Fruit fly (Drosophila melanogaster) whole organism, embryonic: ENCODE results near the gene CG18598.
A peak's percentile ranks its signal among the peaks of the same experiment; 100 is the strongest.

Experiments
- Aef1 ChIP-seq: fragments of 200-800 bp; sonication (Bioruptor generic); IDR thresholded peaks from 3 replicates; pipeline ENCODE4 v1.3.6; 2022; ENCODE audit warnings: missing biosample characterization, missing genetic modification characterization
- CG10147 ChIP-seq: fragments of 200-800 bp; sonication (Bioruptor generic); optimal IDR thresholded peaks from 2 replicates; lab custom pipeline; 2019; ENCODE audit warnings: missing biosample characterization, mild to moderate bottlenecking, missing genetic modification characterization, moderate library complexity
- CG10431 ChIP-seq: fragments of 200-800 bp; sonication (Bioruptor generic); optimal IDR thresholded peaks from 3 replicates; lab custom pipeline; 2018; ENCODE audit warnings: missing biosample characterization, mild to moderate bottlenecking, missing genetic modification characterization
- CG12942 ChIP-seq: fragments of 200-800 bp; sonication (Bioruptor generic); optimal IDR thresholded peaks from 3 replicates; lab custom pipeline; 2016; ENCODE audit warnings: missing biosample characterization, missing genetic modification characterization
- CG14965 ChIP-seq: fragments of 200-800 bp; sonication (Bioruptor generic); optimal IDR thresholded peaks from 2 replicates; lab custom pipeline; 2016; ENCODE audit warnings: missing biosample characterization, missing genetic modification characterization, borderline replicate concordance
- CG15601 ChIP-seq: fragments of 200-800 bp; sonication (Bioruptor generic); optimal IDR thresholded peaks from 3 replicates; lab custom pipeline; 2019; ENCODE audit warnings: missing biosample characterization, mild to moderate bottlenecking, missing genetic modification characterization, moderate library complexity
- CG17328 ChIP-seq: fragments of 200-800 bp; sonication (Bioruptor generic); IDR thresholded peaks from 2 replicates; pipeline ENCODE4 v1.3.6; 2022; ENCODE audit warnings: missing biosample characterization, missing genetic modification characterization
- CG17361 ChIP-seq: fragments of 200-800 bp; sonication (Bioruptor generic); IDR thresholded peaks from 3 replicates; pipeline ENCODE4 v1.3.6; 2022; ENCODE audit warnings: missing biosample characterization, missing genetic modification characterization
- CG17568 ChIP-seq: fragments of 200-800 bp; sonication (Bioruptor generic); optimal IDR thresholded peaks from 2 replicates; lab custom pipeline; 2018; ENCODE audit warnings: missing biosample characterization, mild to moderate bottlenecking, missing genetic modification characterization, moderate library complexity
- CG2199 ChIP-seq: fragments of 200-800 bp; sonication (Bioruptor generic); IDR thresholded peaks from 3 replicates; pipeline ENCODE4 v1.3.6; 2022; ENCODE audit warnings: missing biosample characterization, missing genetic modification characterization
- CG2678 ChIP-seq: fragments of 200-800 bp; sonication (Bioruptor generic); optimal IDR thresholded peaks from 3 replicates; lab custom pipeline; 2019; ENCODE audit warnings: missing biosample characterization, mild to moderate bottlenecking, missing genetic modification characterization, moderate library complexity
- CG34422 ChIP-seq: fragments of 200-800 bp; sonication (Bioruptor generic); IDR thresholded peaks from 3 replicates; pipeline ENCODE4 v1.3.6; 2022; ENCODE audit warnings: missing biosample characterization, missing genetic modification characterization
- CG43689 ChIP-seq: fragments of 200-800 bp; sonication (Bioruptor generic); IDR thresholded peaks from 2 replicates; pipeline ENCODE4 v1.3.6; 2022; ENCODE audit warnings: missing biosample characterization, missing genetic modification characterization
- CG4424 ChIP-seq: fragments of 200-800 bp; sonication (Bioruptor generic); optimal IDR thresholded peaks from 3 replicates; lab custom pipeline; 2016; ENCODE audit warnings: missing biosample characterization, missing genetic modification characterization
- CG4707 ChIP-seq: fragments of 200-800 bp; sonication (Bioruptor generic); optimal IDR thresholded peaks from 2 replicates; lab custom pipeline; 2018; ENCODE audit warnings: missing biosample characterization, mild to moderate bottlenecking, missing genetic modification characterization, moderate library complexity
- CG4730 ChIP-seq: fragments of 200-800 bp; sonication (Bioruptor generic); IDR thresholded peaks from 2 replicates; pipeline ENCODE4 v1.3.6; 2022; ENCODE audit warnings: missing biosample characterization, missing genetic modification characterization
- CG9932 ChIP-seq: fragments of 200-800 bp; sonication (Bioruptor generic); IDR thresholded peaks from 2 replicates; pipeline ENCODE4 v1.3.6; 2022; ENCODE audit warnings: missing biosample characterization, missing genetic modification characterization
- Deaf1 ChIP-seq: fragments of 200-800 bp; optimal IDR thresholded peaks from 3 replicates; lab custom pipeline; 2019; ENCODE audit warnings: missing biosample characterization, mild to moderate bottlenecking, missing genetic modification characterization, moderate library complexity
- Doc2 ChIP-seq: fragments of 200-800 bp; sonication (Bioruptor generic); IDR thresholded peaks from 2 replicates; pipeline ENCODE4 v1.3.6; 2022; ENCODE audit warnings: missing biosample characterization, missing genetic modification characterization
- Ets97D ChIP-seq: fragments of 200-800 bp; sonication (Bioruptor generic); optimal IDR thresholded peaks from 3 replicates; lab custom pipeline; 2016; ENCODE audit warnings: missing biosample characterization, missing genetic modification characterization
- Fer3 ChIP-seq: fragments of 200-800 bp; sonication (Bioruptor generic); optimal IDR thresholded peaks from 2 replicates; lab custom pipeline; 2018; ENCODE audit warnings: missing biosample characterization, mild to moderate bottlenecking, missing genetic modification characterization, moderate library complexity
- Max ChIP-seq: fragments of 200-800 bp; sonication (Bioruptor generic); optimal IDR thresholded peaks from 2 replicates; lab custom pipeline; 2016; ENCODE audit warnings: missing biosample characterization, mild to moderate bottlenecking, missing genetic modification characterization
- Nf-YB ChIP-seq: fragments of 200-800 bp; sonication (Bioruptor generic); optimal IDR thresholded peaks from 3 replicates; lab custom pipeline; 2019; ENCODE audit warnings: missing biosample characterization, mild to moderate bottlenecking, missing genetic modification characterization, moderate library complexity
- Spps ChIP-seq: fragments of 200-800 bp; sonication (Bioruptor generic); optimal IDR thresholded peaks from 2 replicates; lab custom pipeline; 2018; ENCODE audit warnings: missing biosample characterization, mild to moderate bottlenecking, missing genetic modification characterization
- Sry-β ChIP-seq: fragments of 200-800 bp; sonication (Bioruptor generic); optimal IDR thresholded peaks from 2 replicates; lab custom pipeline; 2018; ENCODE audit warnings: missing biosample characterization, mild to moderate bottlenecking, missing genetic modification characterization, moderate library complexity
- Ssrp ChIP-seq: fragments of 200-800 bp; sonication (Bioruptor generic); optimal IDR thresholded peaks from 2 replicates; lab custom pipeline; 2018; ENCODE audit warnings: missing biosample characterization, mild to moderate bottlenecking, missing genetic modification characterization, moderate library complexity
- bowl ChIP-seq: fragments of 200-800 bp; sonication (Bioruptor generic); IDR thresholded peaks from 2 replicates; pipeline ENCODE4 v1.3.6; 2022; ENCODE audit warnings: missing biosample characterization, missing genetic modification characterization
- cad ChIP-seq: fragments of >200 bp; optimal IDR thresholded peaks from 2 replicates; lab custom pipeline; 2017; ENCODE audit warnings: missing biosample characterization, missing genetic modification characterization
- cg ChIP-seq: fragments of 200-800 bp; sonication (Bioruptor generic); optimal IDR thresholded peaks from 3 replicates; lab custom pipeline; 2019; ENCODE audit warnings: missing biosample characterization, mild to moderate bottlenecking, missing genetic modification characterization, moderate library complexity
- danr ChIP-seq: fragments of 200-800 bp; sonication (Bioruptor generic); IDR thresholded peaks from 2 replicates; pipeline ENCODE4 v1.3.6; 2022; ENCODE audit warnings: missing biosample characterization, missing genetic modification characterization
- dimm ChIP-seq: fragments of 200-800 bp; sonication (Bioruptor generic); IDR thresholded peaks from 2 replicates; pipeline ENCODE4 v1.3.6; 2022; ENCODE audit warnings: missing biosample characterization, missing genetic modification characterization
- emc ChIP-seq: fragments of 200-800 bp; sonication (Bioruptor generic); optimal IDR thresholded peaks from 2 replicates; lab custom pipeline; 2016; ENCODE audit warnings: missing biosample characterization, missing genetic modification characterization
- eve ChIP-seq, 2 experiments: fragments of >200 bp; optimal IDR thresholded peaks; 2 replicates each; lab custom pipeline; 2017; ENCODE audit warnings: missing biosample characterization in 2 of 2, missing genetic modification characterization in 2 of 2
- fd64A ChIP-seq: fragments of 200-800 bp; sonication (Bioruptor generic); optimal IDR thresholded peaks from 3 replicates; lab custom pipeline; 2018; ENCODE audit warnings: missing biosample characterization, mild to moderate bottlenecking, missing genetic modification characterization
- gro ChIP-seq: fragments of 200-800 bp; sonication (Bioruptor generic); optimal IDR thresholded peaks from 2 replicates; lab custom pipeline; 2016; ENCODE audit warnings: missing biosample characterization, missing genetic modification characterization
- hth ChIP-seq: fragments of >200 bp; optimal IDR thresholded peaks from 2 replicates; lab custom pipeline; 2017; ENCODE audit warnings: inconsistent platforms
- ind ChIP-seq: fragments of 200-800 bp; sonication (Bioruptor generic); optimal IDR thresholded peaks from 3 replicates; lab custom pipeline; 2016; ENCODE audit warnings: missing biosample characterization, missing genetic modification characterization
- inv ChIP-seq: fragments of 200-800 bp; sonication (Bioruptor generic); IDR thresholded peaks from 2 replicates; pipeline ENCODE4 v1.3.6; 2022; ENCODE audit warnings: missing biosample characterization, missing genetic modification characterization; ENCODE audit not compliant: partially characterized antibody
- lab ChIP-seq: fragments of 200-800 bp; sonication (Bioruptor generic); optimal IDR thresholded peaks from 3 replicates; lab custom pipeline; 2017; ENCODE audit warnings: missing biosample characterization, missing genetic modification characterization, mild to moderate bottlenecking, moderate library complexity, missing genetic modification reagents
- lmd ChIP-seq: fragments of 200-800 bp; sonication (Bioruptor generic); IDR thresholded peaks from 2 replicates; pipeline ENCODE4 v1.3.6; 2022; ENCODE audit warnings: missing biosample characterization, missing genetic modification characterization
- nom ChIP-seq: fragments of 200-800 bp; sonication (Bioruptor generic); optimal IDR thresholded peaks from 2 replicates; lab custom pipeline; 2017; ENCODE audit warnings: missing biosample characterization, missing genetic modification characterization, mild to moderate bottlenecking, moderate library complexity, missing genetic modification reagents
- onecut ChIP-seq: fragments of 200-800 bp; sonication (Bioruptor generic); IDR thresholded peaks from 2 replicates; pipeline ENCODE4 v1.3.6; 2022; ENCODE audit warnings: missing biosample characterization, missing genetic modification characterization
- otp ChIP-seq: fragments of 200-800 bp; sonication (Bioruptor generic); IDR thresholded peaks from 3 replicates; pipeline ENCODE4, ENCODE4 v1.3.6; 2022; ENCODE audit warnings: missing biosample characterization, missing genetic modification characterization
- sens-2 ChIP-seq: fragments of 200-800 bp; sonication (Bioruptor generic); IDR thresholded peaks from 2 replicates; pipeline ENCODE4 v1.3.6; 2022; ENCODE audit warnings: missing biosample characterization, missing genetic modification characterization
- sob ChIP-seq: fragments of 200-800 bp; sonication (Bioruptor generic); IDR thresholded peaks from 2 replicates; pipeline ENCODE4 v1.3.6; 2022; ENCODE audit warnings: missing biosample characterization, missing genetic modification characterization
- sqz ChIP-seq: fragments of 200-800 bp; sonication (Bioruptor generic); optimal IDR thresholded peaks from 3 replicates; lab custom pipeline; 2018; ENCODE audit warnings: missing biosample characterization, mild to moderate bottlenecking, missing genetic modification characterization
- stc ChIP-seq: fragments of 200-800 bp; sonication (Bioruptor generic); IDR thresholded peaks from 2 replicates; pipeline ENCODE4 v1.3.6; 2022; ENCODE audit warnings: missing biosample characterization, missing genetic modification characterization
- stwl ChIP-seq: fragments of 200-800 bp; sonication (Bioruptor generic); optimal IDR thresholded peaks from 3 replicates; lab custom pipeline; 2018; ENCODE audit warnings: missing biosample characterization, mild to moderate bottlenecking, missing genetic modification characterization, moderate library complexity
- toy ChIP-seq: fragments of 200-800 bp; sonication (Bioruptor generic); IDR thresholded peaks from 2 replicates; pipeline ENCODE4 v1.3.6; 2022; ENCODE audit warnings: missing biosample characterization, missing genetic modification characterization
- z ChIP-seq: fragments of 200-800 bp; sonication (Bioruptor generic); IDR thresholded peaks from 3 replicates; pipeline ENCODE4 v1.3.6; 2022; ENCODE audit warnings: missing biosample characterization, missing genetic modification characterization

Gene CG18598

dm6 chr3R:18244171-18245043 lies 6.5 kb upstream of the CG18598 start (continued):
- TF ChIP-seq hth (no peak), CG2199 (GFP tag; lab: Robert Waterston, UW) (no peak), danr (no peak), CG9932 (GFP tag; lab: Robert Waterston, UW) (peak; percentile 40; the same call in 1 of the 2 replicates), cad (GFP tag; lab: Kevin White, UChicago) (no peak), Max (GFP tag; lab: Kevin White, UChicago) (no peak), CG14965 (GFP tag; lab: Kevin White, UChicago) (no peak), CG15601 (tag; lab: Kevin White, UChicago) (no peak), Nf-YB (GFP tag; lab: Kevin White, UChicago) (peak; percentile 40), cg (peak; percentile 92), z (GFP tag; lab: Robert Waterston, UW) (peak; percentile 51; the same call in 1 of the 3 replicates), CG17361 (GFP tag; lab: Robert Waterston, UW) (0 out of 3 replicates have a peak, but pooled peaks have one; percentile 31), sob (GFP tag; lab: Robert Waterston, UW) (no peak), Aef1 (GFP tag; lab: Robert Waterston, UW) (no peak), CG10431 (GFP tag; lab: Kevin White, UChicago) (no peak), sens-2 (GFP tag; lab: Robert Waterston, UW) (no peak), gro (GFP tag; lab: Kevin White, UChicago) (no peak), Ssrp (tag; lab: Kevin White, UChicago) (no peak), eve (GFP tag; optimal IDR thresholded peaks at IDR 0.05; lab: Kevin White, UChicago) (no peak), Deaf1 (peak; percentile 15), CG34422 (GFP tag; lab: Robert Waterston, UW) (peak; percentile 44; the same call in 1 of the 3 replicates), emc (GFP tag; lab: Kevin White, UChicago) (no peak), otp (no peak), fd64A (GFP tag; lab: Kevin White, UChicago) (no peak), CG4424 (GFP tag; lab: Kevin White, UChicago) (no peak), CG12942 (GFP tag; lab: Kevin White, UChicago) (no peak), bowl (GFP tag; lab: Robert Waterston, UW) (no peak), CG4730 (GFP tag; lab: Robert Waterston, UW) (no peak), CG17328 (no peak), Spps (no peak), CG2678 (tag; lab: Kevin White, UChicago) (peak; percentile 16), onecut (no peak; the same call in 1 of the 2 replicates), sqz (peak; percentile 48), CG4707 (no peak), inv (GFP tag; lab: Robert Waterston, UW) (no peak), dimm (GFP tag; lab: Robert Waterston, UW) (no peak), lmd (peak; percentile 42; the same call in 1 of the 2 replicates), lab (GFP tag; lab: Kevin White, UChicago) (peak; percentile 8), toy (GFP tag; lab: Robert Waterston, UW) (no peak), nom (GFP tag; lab: Kevin White, UChicago) (peak; percentile 61), CG17568 (no peak), stwl (tag; lab: Kevin White, UChicago) (no peak), stc (GFP tag; lab: Robert Waterston, UW) (no peak), CG43689 (no peak), Sry-β (GFP tag; lab: Kevin White, UChicago) (no peak), Fer3 (tag; lab: Kevin White, UChicago) (no peak), Ets97D (GFP tag; lab: Kevin White, UChicago) (no peak), CG10147 (GFP tag; lab: Kevin White, UChicago) (no peak), ind (no peak), Doc2 (no peak)
